Fruit fly (Drosophila melanogaster) whole organism: ENCODE data around the gene Eogt.

Source experiments
- CG8478 ChIP-seq: fragments of >200 bp; optimal IDR thresholded peaks from 2 replicates; lab custom pipeline; 2018; ENCODE audit warnings: inconsistent platforms
- Dll ChIP-seq: fragments of >200 bp; optimal IDR thresholded peaks from 2 replicates; lab custom pipeline; 2017
- EcR ChIP-seq, 2 experiments: fragments of >200 bp; optimal IDR thresholded peaks; 2 replicates each; lab custom pipeline; 2017; ENCODE audit warnings: missing biosample characterization in 2 of 2, missing genetic modification characterization in 2 of 2, missing genetic modification reagents in 2 of 2
- pan ChIP-seq: fragments of >200 bp; optimal IDR thresholded peaks from 2 replicates; lab custom pipeline; 2017
- psq ChIP-seq: fragments of >200 bp; optimal IDR thresholded peaks from 2 replicates; lab custom pipeline; 2017
- usp ChIP-seq: fragments of >200 bp; optimal IDR thresholded peaks from 2 replicates; lab custom pipeline; 2017; ENCODE audit warnings: missing biosample characterization, missing genetic modification characterization, mixed read lengths

DNA sequence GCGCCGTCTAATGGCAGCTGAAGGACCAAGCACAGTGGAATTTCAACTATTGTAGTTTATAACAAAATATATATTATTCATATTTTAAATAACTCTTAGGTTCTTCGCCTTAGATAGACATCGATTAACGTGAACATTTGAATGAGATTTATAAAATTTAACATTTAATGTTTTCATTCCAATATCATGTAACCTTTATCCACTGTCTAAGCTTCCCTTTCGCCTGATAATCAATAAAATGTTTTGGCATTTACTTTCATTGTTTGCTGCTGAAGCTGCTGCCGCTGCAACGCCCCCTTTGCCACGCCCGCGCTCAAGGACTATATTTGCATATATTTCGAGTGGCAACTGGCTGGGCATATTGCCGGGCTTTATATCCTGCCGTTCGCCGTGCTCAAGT is 14.0 kb downstream of the Eogt start:
- TF ChIP-seq usp (GFP tag; lab: Kevin White, UChicago), result no peak
- no peak for TF ChIP-seq psq
- no peak for TF ChIP-seq Dll (lab: Kevin White, UChicago)
- no peak for TF ChIP-seq pan (lab: Kevin White, UChicago)
- no peak for TF ChIP-seq EcR (GFP tag; optimal IDR thresholded peaks at IDR 0.05; lab: Kevin White, UChicago)
- TF ChIP-seq CG8478 (lab: Kevin White, UChicago), result no peak
